Worm (Caenorhabditis elegans): ENCODE measurements around the gene cutl-25.

DNA sequence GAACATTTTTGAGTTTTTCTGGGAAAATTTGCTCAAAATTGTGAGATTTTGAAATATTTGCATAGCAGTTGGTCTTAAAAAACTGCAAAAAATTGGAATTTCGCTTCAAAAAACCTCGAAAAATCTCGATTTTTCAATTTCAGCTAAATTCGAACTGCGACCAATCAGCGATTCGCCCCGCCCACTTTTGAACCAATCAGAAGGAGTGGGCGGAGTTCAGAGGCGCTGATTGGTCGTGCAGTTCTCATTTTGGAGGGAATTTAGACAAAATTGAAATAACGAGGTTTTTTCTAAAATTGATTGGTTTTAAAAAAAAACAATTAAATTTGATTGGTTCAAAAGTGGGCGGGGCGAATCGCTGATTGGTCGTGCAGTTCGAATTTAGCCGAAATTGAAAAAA is 13.4 kb downstream of the cutl-25 start:
- TF ChIP-seq nhr-28 (tag; optimal IDR thresholded peaks at IDR 0.05): no peak
- TF ChIP-seq fos-1 (tag; optimal IDR thresholded peaks at IDR 0.05): no peak
- no peak for TF ChIP-seq efl-1 (optimal IDR thresholded peaks at IDR 0.05)
- TF ChIP-seq efl-1 (GFP tag; optimal IDR thresholded peaks at IDR 0.05 in 1 of 2): no peak

All from whole organism, L1 larva.